Worm (Caenorhabditis elegans): ENCODE measurements around the gene madf-11.
A peak's percentile ranks its signal among the peaks of the same experiment; 100 is the strongest.

DNA sequence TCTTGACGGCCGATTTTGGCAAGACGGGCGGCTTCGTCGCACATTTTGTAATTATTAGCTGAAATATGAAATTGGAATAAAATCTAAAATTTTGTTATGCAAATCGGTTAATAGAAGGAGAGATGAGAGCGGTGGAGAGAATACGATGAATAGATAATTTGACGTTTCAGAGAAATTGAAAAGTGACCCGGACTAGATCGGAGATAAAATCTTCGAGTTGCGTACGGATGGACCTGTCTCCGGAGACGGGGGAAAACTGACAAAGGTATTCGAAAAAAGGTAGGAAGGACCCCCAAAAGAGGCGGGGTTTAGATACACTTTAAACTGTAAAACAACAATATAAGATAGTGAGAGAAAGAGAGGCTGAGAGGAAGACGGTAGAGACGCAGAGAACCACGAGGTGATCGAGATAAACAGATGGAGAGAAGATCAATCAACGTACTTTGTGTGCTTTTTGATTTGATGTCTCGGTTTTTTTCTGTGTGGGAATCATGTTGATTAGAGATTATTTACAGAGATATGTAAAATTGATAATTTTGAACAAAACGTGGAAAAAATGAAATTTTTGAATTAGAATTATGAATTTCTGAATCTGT, 51.1 kb downstream of the madf-11 start, which contains the start of gene F09F7.6:
- peak; percentile 25 for TF ChIP-seq W03F9.2 (tag; optimal IDR thresholded peaks at IDR 0.05)
- TF ChIP-seq him-1 (tag; optimal IDR thresholded peaks at IDR 0.05), result no peak
